Worm (Caenorhabditis elegans): ENCODE results near the gene C17C3.24.

C17C3.24 gene

ce11 chrII:5500986-5501657 lies 40.5 kb downstream of the C17C3.24 start, which contains the start of gene F12A10.8 (continued):
- TF ChIP-seq hlh-26 (GFP tag; conservative IDR thresholded peaks at IDR 0.05) (no peak), sdz-38 (tag; optimal IDR thresholded peaks at IDR 0.05) (no peak), hsf-1 (GFP tag; IDR thresholded peaks at IDR 0.05) (no peak), lsy-27 (tag; optimal IDR thresholded peaks at IDR 0.05; ENCODE audit: borderline replicate concordance, insufficient read depth) (no peak), B0035.1 (tag; optimal IDR thresholded peaks at IDR 0.05) (no peak), ceh-58 (GFP tag; IDR thresholded peaks at IDR 0.05) (no peak), T26A5.8 (tag; optimal IDR thresholded peaks at IDR 0.05) (no peak)

- TF ChIP-seq fkh-3 (tag; optimal IDR thresholded peaks at IDR 0.05) (no peak), dpl-1 (GFP tag; optimal IDR thresholded peaks at IDR 0.05) (no peak), T07F8.4 (tag; optimal IDR thresholded peaks at IDR 0.05) (no peak), aptf-2 (GFP tag; conservative IDR thresholded peaks at IDR 0.05) (no peak), mes-4 (tag; optimal IDR thresholded peaks at IDR 0.05) (no peak), nhr-120 (GFP tag; IDR thresholded peaks at IDR 0.05) (no peak)
Measured at ce11 chrII:5500470-5500869, 41.1 kb downstream of the C17C3.24 start, which contains the start of gene fzy-1. fzy-1 (plus strand) TSS chrII:5500770.

ce11 chrII:5498156-5498739 lies 43.3 kb downstream of the C17C3.24 start, which contains the start of the genes suex-1 and F12A10.9:
suex-1 (minus strand) TSS chrII:5498256.
F12A10.9 (plus strand) TSS chrII:5498689.
- TF ChIP-seq lin-54 (GFP tag; optimal IDR thresholded peaks at IDR 0.05) (no peak), madf-8 (GFP tag; conservative IDR thresholded peaks at IDR 0.05) (no peak), xnd-1 (tag; optimal IDR thresholded peaks at IDR 0.05) (no peak), snpc-1.1 (tag; optimal IDR thresholded peaks at IDR 0.05; ENCODE audit: insufficient read depth) (no peak), bed-2 (GFP tag; IDR thresholded peaks at IDR 0.05) (no peak), Y53G8AR.9 (GFP tag; conservative IDR thresholded peaks at IDR 0.05) (no peak), akir-1 (GFP tag; optimal IDR thresholded peaks at IDR 0.05) (no peak), F52B5.7 (tag; optimal IDR thresholded peaks at IDR 0.05) (no peak), cebp-1 (GFP tag; IDR thresholded peaks at IDR 0.05) (no peak), cebp-1 (tag; optimal IDR thresholded peaks at IDR 0.05) (no peak), hmg-20 (GFP tag; IDR thresholded peaks at IDR 0.05) (no peak), ZK185.1 (tag; optimal IDR thresholded peaks at IDR 0.05; ENCODE audit: poor library complexity, severe bottlenecking) (no peak), mel-28 (tag; optimal IDR thresholded peaks at IDR 0.05; ENCODE audit: borderline replicate concordance) (no peak), sptf-2 (GFP tag; optimal IDR thresholded peaks at IDR 0.05) (no peak), ztf-6 (GFP tag; IDR thresholded peaks at IDR 0.05) (no peak), nhr-80 (tag; optimal IDR thresholded peaks at IDR 0.05) (no peak), let-526 (GFP tag; IDR thresholded peaks at IDR 0.05) (no peak), nhr-27 (tag; optimal IDR thresholded peaks at IDR 0.05) (no peak), let-607 (tag; optimal IDR thresholded peaks at IDR 0.05) (no peak)

- TF ChIP-seq madf-8 (GFP tag; conservative IDR thresholded peaks at IDR 0.05), result peak; percentile 33
- TF ChIP-seq madf-6 (GFP tag; IDR thresholded peaks at IDR 0.05), result peak; percentile 83
- TF ChIP-seq lin-26 (GFP tag; IDR thresholded peaks at IDR 0.05), result 0 out of 2 replicates have a peak, but pooled peaks have one; percentile 44
- 0 out of 2 replicates have a peak, but pooled peaks have one; percentile 18 for TF ChIP-seq hmg-1.2 (GFP tag; IDR thresholded peaks at IDR 0.05)
- no peak for TF ChIP-seq B0261.1 (tag; optimal IDR thresholded peaks at IDR 0.05)
- TF ChIP-seq efl-1 (GFP tag; optimal IDR thresholded peaks at IDR 0.05), result peak; percentile 59
- 0 out of 2 replicates have a peak, but pooled peaks have one; percentile 42 for TF ChIP-seq Y56A3A.18 (GFP tag; IDR thresholded peaks at IDR 0.05)
- TF ChIP-seq ztf-28 (GFP tag; IDR thresholded peaks at IDR 0.05), result no peak
- no peak for TF ChIP-seq mcd-1 (GFP tag; IDR thresholded peaks at IDR 0.05)
- TF ChIP-seq D2030.7 (GFP tag; IDR thresholded peaks at IDR 0.05), result 0 out of 2 replicates have a peak, but pooled peaks have one; percentile 27
- TF ChIP-seq xnd-1 (tag; optimal IDR thresholded peaks at IDR 0.05), result peak; percentile 44
- no peak for TF ChIP-seq pbrm-1 (GFP tag; IDR thresholded peaks at IDR 0.05)
- peak; percentile 51; the same call in 1 of the 2 replicates for TF ChIP-seq madf-3 (GFP tag; IDR thresholded peaks at IDR 0.05)
- TF ChIP-seq dpl-1 (GFP tag; optimal IDR thresholded peaks at IDR 0.05), result peak; percentile 14
- TF ChIP-seq hlh-26 (GFP tag; conservative IDR thresholded peaks at IDR 0.05), result no peak
- TF ChIP-seq aptf-2 (GFP tag; conservative IDR thresholded peaks at IDR 0.05), result no peak
Measured at ce11 chrII:5497541-5497940, 44.0 kb downstream of the C17C3.24 start.

Measured in whole organism, young adult.